Fruit fly (Drosophila melanogaster): ENCODE measurements around the gene IFT52.

The IFT52 gene

DNA sequence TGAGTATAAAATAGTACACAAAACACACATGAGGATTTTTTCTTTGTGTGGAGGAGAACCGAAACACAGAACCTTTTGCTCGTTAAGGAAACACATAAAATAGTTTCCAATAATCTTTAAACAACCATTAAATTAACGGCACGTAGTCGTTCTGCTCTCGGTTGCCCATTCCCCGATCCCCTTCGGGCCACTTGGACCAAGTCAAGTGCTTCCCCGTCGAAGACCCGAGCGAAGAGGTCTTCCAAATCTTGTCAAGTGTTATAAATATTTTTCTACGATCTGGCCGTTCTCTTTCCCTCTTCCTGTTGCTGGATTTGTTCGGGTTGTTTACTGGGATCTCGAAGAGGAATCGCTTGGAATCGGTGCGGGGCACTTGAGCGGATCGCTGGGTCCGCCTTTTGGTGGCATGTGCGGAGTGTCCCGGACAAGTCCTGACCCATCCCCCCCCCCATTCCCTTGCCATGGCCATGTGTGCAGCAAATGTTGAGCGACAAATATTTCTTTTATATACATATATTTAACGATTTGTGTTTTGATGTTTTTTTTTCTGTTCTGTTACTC lies 26.3 kb downstream of the IFT52 start:
- TF ChIP-seq CG9139 (GFP tag; optimal IDR thresholded peaks at IDR 0.05) (no peak), svp (GFP tag) (no peak)

DNA sequence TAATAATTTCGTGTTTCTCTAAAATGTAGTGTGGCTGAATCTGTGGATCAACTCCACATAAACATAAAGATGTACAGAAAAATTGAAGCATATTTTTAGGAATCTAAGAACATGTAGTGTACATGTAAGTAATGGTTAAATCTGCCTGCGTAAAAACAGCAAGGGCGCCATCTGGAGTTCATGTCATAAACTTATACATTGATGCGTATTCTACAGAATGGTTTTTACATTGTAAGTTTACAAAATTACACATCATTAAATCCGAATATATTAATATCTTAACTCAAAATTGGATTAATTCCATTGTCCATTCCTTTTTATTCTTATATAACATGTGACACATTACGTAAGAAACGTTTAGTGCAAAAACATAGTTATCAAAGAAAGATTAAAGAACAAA lies 30.3 kb downstream of the IFT52 start:
- peak; percentile 38 for TF ChIP-seq Eip78C (GFP tag)
- TF ChIP-seq Sox15 (GFP tag; optimal IDR thresholded peaks at IDR 0.05): no peak
- no peak for TF ChIP-seq CG6854 (GFP tag; optimal IDR thresholded peaks at IDR 0.05)
- no peak for TF ChIP-seq eg (GFP tag; IDR thresholded peaks at IDR 0.05)
- TF ChIP-seq CG1621 (tag; optimal IDR thresholded peaks at IDR 0.05): no peak
- no peak for TF ChIP-seq fkh (GFP tag; optimal IDR thresholded peaks at IDR 0.05)
- no peak for TF ChIP-seq Smox (GFP tag; optimal IDR thresholded peaks at IDR 0.05)
- TF ChIP-seq Lpt (GFP tag; optimal IDR thresholded peaks at IDR 0.05): no peak
- TF ChIP-seq CG34406 (GFP tag; optimal IDR thresholded peaks at IDR 0.05): no peak
- no peak for TF ChIP-seq net (GFP tag; optimal IDR thresholded peaks at IDR 0.05)
- TF ChIP-seq CG6276 (GFP tag; optimal IDR thresholded peaks at IDR 0.05): no peak
- no peak for TF ChIP-seq Hr38 (GFP tag; optimal IDR thresholded peaks at IDR 0.05)
- no peak for TF ChIP-seq CG6792 (GFP tag; optimal IDR thresholded peaks at IDR 0.05)
- no peak for TF ChIP-seq CG3032 (tag; optimal IDR thresholded peaks at IDR 0.05)
- peak; percentile 1 for TF ChIP-seq Hr39 (GFP tag; optimal IDR thresholded peaks at IDR 0.05)
- peak; percentile 23 for TF ChIP-seq cyc (GFP tag; optimal IDR thresholded peaks at IDR 0.05)
- peak; percentile 43 for TF ChIP-seq dsx (GFP tag; optimal IDR thresholded peaks at IDR 0.05; ENCODE audit: poor library complexity, severe bottlenecking)
- TF ChIP-seq achi (GFP tag; optimal IDR thresholded peaks at IDR 0.05): no peak
- no peak for TF ChIP-seq CG8119 (GFP tag; IDR thresholded peaks at IDR 0.05)

DNA sequence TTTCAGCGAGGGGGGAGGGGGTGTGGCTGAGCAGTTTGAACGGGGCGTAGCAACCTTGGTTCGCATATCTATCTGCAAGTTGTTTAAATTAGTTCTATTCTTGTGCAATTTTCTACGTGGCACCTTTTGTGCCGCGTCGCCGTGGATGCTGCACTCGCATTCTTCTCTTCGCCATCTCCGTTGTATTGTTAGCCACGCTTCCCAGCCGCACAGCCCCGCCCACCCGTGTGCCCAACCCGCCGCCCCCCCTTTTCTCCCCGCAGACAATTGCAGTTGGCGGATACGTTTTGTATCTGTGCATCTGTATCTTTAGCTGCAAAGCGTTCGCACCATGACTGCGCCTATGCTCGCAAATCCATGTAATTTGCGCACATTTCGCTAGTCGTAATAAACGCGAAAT lies 43.4 kb downstream of the IFT52 start:
- 0 out of 3 replicates have a peak, but pooled peaks have one; percentile 13 for TF ChIP-seq CG8119 (GFP tag; IDR thresholded peaks at IDR 0.05)
- no peak for TF ChIP-seq Ets21C (GFP tag; optimal IDR thresholded peaks at IDR 0.05)
- TF ChIP-seq CG6163 (GFP tag; IDR thresholded peaks at IDR 0.05): 0 out of 3 replicates have a peak, but pooled peaks have one; percentile 43

DNA sequence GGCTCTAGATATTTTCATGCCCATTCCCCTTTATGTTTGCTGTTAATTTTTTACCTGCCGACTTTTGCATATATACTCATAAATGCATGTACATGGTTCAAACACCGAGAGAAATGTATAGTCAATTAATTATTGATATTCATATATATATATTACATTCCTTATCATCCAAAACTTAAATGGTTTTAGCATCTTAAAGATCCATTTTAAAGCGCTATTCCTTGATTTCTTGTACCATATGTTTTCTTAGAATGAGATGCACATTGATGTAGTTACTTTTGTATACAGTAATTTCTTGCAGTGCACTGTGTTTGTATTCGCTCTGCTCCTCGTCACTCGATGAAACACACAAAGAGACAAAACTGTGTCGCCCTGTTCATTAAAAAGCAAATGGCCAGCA lies 48.6 kb downstream of the IFT52 start:
- TF ChIP-seq CG16779 (tag; optimal IDR thresholded peaks at IDR 0.05) (no peak), CG31627 (GFP tag; optimal IDR thresholded peaks at IDR 0.05) (peak; percentile 43), esn (GFP tag; optimal IDR thresholded peaks at IDR 0.05) (peak; percentile 56), achi (GFP tag; optimal IDR thresholded peaks at IDR 0.05) (peak; percentile 66), salr (GFP tag; optimal IDR thresholded peaks at IDR 0.05) (peak in 1 of 2 experiments; percentile 12), CG11762 (GFP tag; optimal IDR thresholded peaks at IDR 0.05; ENCODE audit: insufficient read depth) (peak; percentile 43), fd59A (GFP tag; optimal IDR thresholded peaks at IDR 0.05) (no peak), net (GFP tag; optimal IDR thresholded peaks at IDR 0.05) (peak; percentile 54), CG3032 (tag; optimal IDR thresholded peaks at IDR 0.05) (peak; percentile 46), Ets96B (tag; optimal IDR thresholded peaks at IDR 0.05) (peak; percentile 39), OdsH (GFP tag; optimal IDR thresholded peaks at IDR 0.05) (peak; percentile 73), Eip78C (GFP tag) (peak; percentile 90), CG6792 (GFP tag; optimal IDR thresholded peaks at IDR 0.05) (peak; percentile 64), CG11902 (GFP tag; optimal IDR thresholded peaks at IDR 0.05) (peak; percentile 53), CG10631 (GFP tag; optimal IDR thresholded peaks at IDR 0.05) (peak; percentile 56), CG8319 (GFP tag; optimal IDR thresholded peaks at IDR 0.05) (peak; percentile 41), Gug (GFP tag; IDR thresholded peaks at IDR 0.05) (0 out of 2 replicates have a peak, but pooled peaks have one; percentile 27), CG8632 (GFP tag; optimal IDR thresholded peaks at IDR 0.05) (peak; percentile 74), Sox102F (GFP tag; optimal IDR thresholded peaks at IDR 0.05) (peak; percentile 37), CG6163 (GFP tag; IDR thresholded peaks at IDR 0.05) (peak; percentile 68; the same call in 2 of the 3 replicates), CG9139 (GFP tag; optimal IDR thresholded peaks at IDR 0.05) (peak; percentile 11), Blimp-1 (GFP tag; optimal IDR thresholded peaks at IDR 0.05) (no peak), dac (GFP tag; optimal IDR thresholded peaks at IDR 0.05) (no peak), CG10669 (GFP tag; optimal IDR thresholded peaks at IDR 0.05) (peak; percentile 44), vri (GFP tag; optimal IDR thresholded peaks at IDR 0.05) (no peak), cyc (GFP tag; optimal IDR thresholded peaks at IDR 0.05) (peak; percentile 41), Hr39 (GFP tag; optimal IDR thresholded peaks at IDR 0.05) (no peak), Ets21C (GFP tag; optimal IDR thresholded peaks at IDR 0.05) (no peak), CG3919 (GFP tag; optimal IDR thresholded peaks at IDR 0.05) (peak; percentile 69), CG4318 (GFP tag; optimal IDR thresholded peaks at IDR 0.05) (peak; percentile 41), CG34406 (GFP tag; optimal IDR thresholded peaks at IDR 0.05) (peak; percentile 70), CG6276 (GFP tag; optimal IDR thresholded peaks at IDR 0.05) (peak; percentile 43), ss (GFP tag; optimal IDR thresholded peaks at IDR 0.05) (peak in 1 of 2 experiments; percentile 50), Hr38 (GFP tag; optimal IDR thresholded peaks at IDR 0.05) (no peak)

Data from whole organism, prepupa.